Fruit fly (Drosophila melanogaster): ENCODE results near the gene CG10979.
A peak's percentile ranks its signal among the peaks of the same experiment; 100 is the strongest.

CG10979 gene

DNA sequence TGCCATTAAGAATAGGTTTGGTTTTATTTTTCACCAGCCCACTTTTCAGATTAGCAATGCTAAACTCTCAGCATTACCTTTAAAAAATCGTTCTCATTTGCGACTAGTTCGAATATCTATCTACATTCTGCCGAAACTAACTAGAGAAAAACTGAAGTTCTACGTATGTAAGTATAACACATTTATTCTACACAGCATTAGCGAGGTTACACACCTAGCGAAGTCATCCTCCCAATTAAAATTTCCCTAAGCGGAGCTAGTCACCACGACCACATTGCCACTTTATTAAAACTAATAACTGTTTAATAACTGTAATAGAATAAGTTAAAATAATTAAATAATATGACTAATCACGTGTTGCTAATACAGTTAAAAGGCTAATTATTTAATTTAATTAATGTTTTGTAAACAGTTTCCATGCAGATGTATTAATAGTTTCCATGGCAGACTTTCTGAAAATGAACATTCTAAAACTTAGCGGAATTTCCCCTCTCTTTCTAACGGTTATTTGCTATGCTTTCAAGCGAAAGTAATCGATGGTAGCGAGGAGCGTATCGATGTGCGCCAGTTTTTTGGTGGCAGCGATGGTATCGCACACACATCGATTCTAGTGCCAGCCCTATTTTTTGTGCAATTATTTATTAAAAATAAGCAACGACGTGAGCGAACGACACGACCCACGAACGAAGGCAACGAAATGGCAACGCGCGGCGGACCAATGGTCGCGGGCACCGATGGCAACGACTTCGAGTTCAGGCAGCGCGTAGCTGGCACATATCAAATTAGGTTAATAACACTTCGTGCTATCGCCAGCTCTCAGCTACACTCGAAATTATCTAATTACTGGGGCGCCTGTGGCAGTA lies 15.5 kb upstream of the CG10979 start, which contains the start of gene jagn (continued):
- TF ChIP-seq Doc3 (GFP tag; IDR thresholded peaks at IDR 0.05; ENCODE audit: partially characterized antibody) (peak; percentile 99), Usf (GFP tag; optimal IDR thresholded peaks at IDR 0.05) (peak; percentile 42), chif (GFP tag; optimal IDR thresholded peaks at IDR 0.05) (peak in 1 of 2 experiments; percentile 33), Dfd (GFP tag; optimal IDR thresholded peaks at IDR 0.05) (no peak), chn (GFP tag; optimal IDR thresholded peaks at IDR 0.05) (peak; percentile 77), CG7786 (GFP tag; optimal IDR thresholded peaks at IDR 0.05) (peak; percentile 59), CG17186 (GFP tag; optimal IDR thresholded peaks at IDR 0.05) (peak; percentile 87), Fer2 (tag; optimal IDR thresholded peaks at IDR 0.05) (no peak), abd-A (tag; optimal IDR thresholded peaks at IDR 0.05) (peak; percentile 81), row (GFP tag; IDR thresholded peaks at IDR 0.05) (peak; percentile 71), sisA (GFP tag; IDR thresholded peaks at IDR 0.05) (peak; percentile 62), caup (GFP tag; optimal IDR thresholded peaks at IDR 0.05; ENCODE audit: severe bottlenecking) (peak; percentile 73), CG9727 (GFP tag; optimal IDR thresholded peaks at IDR 0.05) (peak; percentile 75), MTF-1 (GFP tag; optimal IDR thresholded peaks at IDR 0.05; ENCODE audit: borderline replicate concordance) (peak; percentile 65), CG6813 (GFP tag; optimal IDR thresholded peaks at IDR 0.05) (no peak), NC2β (GFP tag; optimal IDR thresholded peaks at IDR 0.05) (peak; percentile 43), CG8089 (GFP tag; optimal IDR thresholded peaks at IDR 0.05) (peak; percentile 46), CG33557 (GFP tag; optimal IDR thresholded peaks at IDR 0.05) (peak; percentile 23), ash1 (GFP tag; optimal IDR thresholded peaks at IDR 0.05) (no peak), CG3726 (GFP tag; IDR thresholded peaks at IDR 0.05) (no peak), exex (tag; optimal IDR thresholded peaks at IDR 0.05) (peak; percentile 34), CG1024 (GFP tag; IDR thresholded peaks at IDR 0.05) (peak; percentile 46; the same call in 1 of the 2 replicates), CG3847 (GFP tag; IDR thresholded peaks at IDR 0.05) (peak; percentile 83), Chrac-16 (GFP tag; optimal IDR thresholded peaks at IDR 0.05) (peak; percentile 44), trh (GFP tag; optimal IDR thresholded peaks at IDR 0.05) (no peak), ind (GFP tag; optimal IDR thresholded peaks at IDR 0.05) (peak; percentile 60), CG13624 (GFP tag; optimal IDR thresholded peaks at IDR 0.05) (peak; percentile 68), Stat92E (GFP tag; optimal IDR thresholded peaks at IDR 0.05) (peak in 1 of 3 experiments; percentile 9), CG6689 (GFP tag; IDR thresholded peaks at IDR 0.05) (peak; percentile 36; the same call in 1 of the 2 replicates), CG7839 (tag; optimal IDR thresholded peaks at IDR 0.05) (peak; percentile 52), CG17361 (GFP tag; IDR thresholded peaks at IDR 0.05) (peak; percentile 70; the same call in 2 of the 3 replicates), knrl (GFP tag; IDR thresholded peaks at IDR 0.05; ENCODE audit: partially characterized antibody) (peak; percentile 100), bigmax (GFP tag; optimal IDR thresholded peaks at IDR 0.05) (peak; percentile 35), CG4617 (GFP tag; optimal IDR thresholded peaks at IDR 0.05; ENCODE audit: borderline replicate concordance) (peak; percentile 78), CG10147 (GFP tag; optimal IDR thresholded peaks at IDR 0.05) (no peak), CG2875 (GFP tag; optimal IDR thresholded peaks at IDR 0.05) (no peak), Hr78 (GFP tag; optimal IDR thresholded peaks at IDR 0.05) (no peak), Dad (GFP tag; optimal IDR thresholded peaks at IDR 0.05) (peak; percentile 48), CG11398 (GFP tag; optimal IDR thresholded peaks at IDR 0.05) (peak; percentile 36), ro (GFP tag; IDR thresholded peaks at IDR 0.05) (no peak), Drgx (GFP tag; IDR thresholded peaks at IDR 0.05) (no peak; the same call in 1 of the 2 replicates), zfh2 (GFP tag; optimal IDR thresholded peaks at IDR 0.05) (peak; percentile 72), mam (GFP tag; optimal IDR thresholded peaks at IDR 0.05) (peak; percentile 79), her (GFP tag; optimal IDR thresholded peaks at IDR 0.05) (peak; percentile 54), CG1647 (GFP tag; optimal IDR thresholded peaks at IDR 0.05) (no peak), Awh (GFP tag; IDR thresholded peaks at IDR 0.05) (0 out of 2 replicates have a peak, but pooled peaks have one; percentile 29), E2f1 (GFP tag; IDR thresholded peaks at IDR 0.05) (peak; percentile 58), CG15011 (GFP tag; optimal IDR thresholded peaks at IDR 0.05) (peak; percentile 2)
